Worm (Caenorhabditis elegans) whole organism, L4 larva: ENCODE results near the gene F19F10.11.

ENCODE experiments used
- F44E2.7 ChIP-seq: fragments of 200-800 bp; sonication (Bioruptor generic); IDR thresholded peaks from 2 replicates; pipeline ENCODE4 v2.1.2; 2022; ENCODE audit warnings: missing genetic modification characterization, missing compliant biosample characterization
- dmd-9 ChIP-seq: fragments of 200-800 bp; sonication (Bioruptor generic); IDR thresholded peaks from 2 replicates; pipeline ENCODE4 v1.3.6; 2022; ENCODE audit warnings: missing genetic modification reagents, missing genetic modification characterization, missing compliant biosample characterization
- nhr-6 ChIP-seq: fragments of 150-350 bp; optimal IDR thresholded peaks from 2 replicates; lab custom pipeline; 2014; ENCODE audit warnings: missing biosample characterization, missing genetic modification characterization

ce11 chrV:7598269-7598668 lies 10.8 kb upstream of the F19F10.11 start, which contains the start of gene C50E3.7:
- no peak for TF ChIP-seq dmd-9 (GFP tag; lab: Robert Waterston, UW)
- no peak for TF ChIP-seq nhr-6
- TF ChIP-seq F44E2.7 (GFP tag; lab: Robert Waterston, UW): no peak
